Worm (Caenorhabditis elegans): Measurements from ENCODE around the gene fbxa-63.

DNA sequence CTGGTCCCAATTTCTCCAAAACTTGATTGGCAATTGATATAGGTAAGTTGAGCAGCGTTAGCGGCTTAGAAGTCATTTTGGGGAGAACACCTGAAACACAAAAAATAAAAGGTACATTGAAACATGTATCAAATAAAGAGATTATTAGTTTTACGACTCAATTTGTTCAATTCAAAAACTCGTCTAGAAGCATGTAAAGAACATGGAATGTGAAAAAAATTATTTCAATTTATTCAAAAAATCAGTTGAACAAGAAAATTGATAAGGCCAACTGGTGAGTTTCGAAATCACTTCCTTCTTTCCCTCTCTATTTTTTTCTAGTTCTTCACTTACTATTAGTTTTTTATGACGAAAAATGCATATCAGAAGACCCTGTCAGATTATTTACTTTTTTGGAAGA is 32.2 kb downstream of the fbxa-63 start, which contains the start of gene fbxa-30:
- no peak for TF ChIP-seq lin-35 (GFP tag; optimal IDR thresholded peaks at IDR 0.05)
- no peak for TF ChIP-seq F55B11.4 (tag; optimal IDR thresholded peaks at IDR 0.05; ENCODE audit: borderline replicate concordance, insufficient read depth)
- TF ChIP-seq xnd-1 (tag; optimal IDR thresholded peaks at IDR 0.05) = no peak

All from whole organism, young adult.